Fruit fly (Drosophila melanogaster): ENCODE results near the gene CG10864.

CG10864 gene

dm6 chr3R:18384972-18385371 is 26.5 kb downstream of the CG10864 start, which contains the start of gene CG14309:
TSS of gene CG14309 (minus strand) at chr3R:18385072.
- TF ChIP-seq CG32006 (GFP tag; optimal IDR thresholded peaks at IDR 0.05) (no peak), Eip75B (GFP tag; optimal IDR thresholded peaks at IDR 0.05) (no peak), pdm3 (GFP tag; optimal IDR thresholded peaks at IDR 0.05) (no peak), svp (GFP tag) (no peak), CG6163 (GFP tag; IDR thresholded peaks at IDR 0.05) (no peak), salr (GFP tag; optimal IDR thresholded peaks at IDR 0.05) (no peak), topi (GFP tag; optimal IDR thresholded peaks at IDR 0.05) (no peak), CG11294 (GFP tag; IDR thresholded peaks at IDR 0.05) (no peak), CG8319 (GFP tag; optimal IDR thresholded peaks at IDR 0.05) (no peak), CG3032 (tag; optimal IDR thresholded peaks at IDR 0.05) (no peak), achi (GFP tag; optimal IDR thresholded peaks at IDR 0.05) (no peak), CG31627 (GFP tag; optimal IDR thresholded peaks at IDR 0.05) (no peak), net (GFP tag; optimal IDR thresholded peaks at IDR 0.05) (no peak), CG6854 (GFP tag; optimal IDR thresholded peaks at IDR 0.05) (no peak), Sox14 (GFP tag; optimal IDR thresholded peaks at IDR 0.05) (no peak), CG4318 (GFP tag; optimal IDR thresholded peaks at IDR 0.05) (no peak), CG7368 (GFP tag; optimal IDR thresholded peaks at IDR 0.05) (no peak), eg (GFP tag; IDR thresholded peaks at IDR 0.05) (no peak), CG1621 (tag; optimal IDR thresholded peaks at IDR 0.05) (no peak), Smox (GFP tag; optimal IDR thresholded peaks at IDR 0.05) (no peak)

- peak; percentile 73 for TF ChIP-seq CG6854 (GFP tag; optimal IDR thresholded peaks at IDR 0.05)
- TF ChIP-seq pdm3 (GFP tag; optimal IDR thresholded peaks at IDR 0.05), result no peak
- TF ChIP-seq CG15336 (GFP tag; IDR thresholded peaks at IDR 0.05), result 0 out of 2 replicates have a peak, but pooled peaks have one; percentile 34
- TF ChIP-seq acj6 (GFP tag; optimal IDR thresholded peaks at IDR 0.05), result no peak
- peak; percentile 13 for TF ChIP-seq achi (GFP tag; optimal IDR thresholded peaks at IDR 0.05)
- peak; percentile 50 for TF ChIP-seq dsx (GFP tag; optimal IDR thresholded peaks at IDR 0.05; ENCODE audit: poor library complexity, severe bottlenecking)
- TF ChIP-seq Sox14 (GFP tag; optimal IDR thresholded peaks at IDR 0.05), result peak; percentile 12
- TF ChIP-seq Hr39 (GFP tag; optimal IDR thresholded peaks at IDR 0.05), result no peak
- TF ChIP-seq CG6163 (GFP tag; IDR thresholded peaks at IDR 0.05), result peak; percentile 25; the same call in 2 of the 3 replicates
- TF ChIP-seq CG3032 (tag; optimal IDR thresholded peaks at IDR 0.05), result peak; percentile 18
- peak; percentile 44 for TF ChIP-seq Ets96B (tag; optimal IDR thresholded peaks at IDR 0.05)
- TF ChIP-seq CG31627 (GFP tag; optimal IDR thresholded peaks at IDR 0.05), result no peak
- peak; percentile 50 for TF ChIP-seq CG16779 (tag; optimal IDR thresholded peaks at IDR 0.05)
- TF ChIP-seq salr (GFP tag; optimal IDR thresholded peaks at IDR 0.05), result peak in 1 of 2 experiments; percentile 12
- TF ChIP-seq CG1621 (tag; optimal IDR thresholded peaks at IDR 0.05), result peak; percentile 93
- TF ChIP-seq CG8119 (GFP tag; IDR thresholded peaks at IDR 0.05), result peak; percentile 48; the same call in 2 of the 3 replicates
- TF ChIP-seq Smox (GFP tag; optimal IDR thresholded peaks at IDR 0.05), result no peak
- TF ChIP-seq CG3919 (GFP tag; optimal IDR thresholded peaks at IDR 0.05), result peak; percentile 47
- peak; percentile 22 for TF ChIP-seq CG10669 (GFP tag; optimal IDR thresholded peaks at IDR 0.05)
- TF ChIP-seq CG10631 (GFP tag; optimal IDR thresholded peaks at IDR 0.05), result no peak
- peak; percentile 63 for TF ChIP-seq Lpt (GFP tag; optimal IDR thresholded peaks at IDR 0.05)
- peak; percentile 26 for TF ChIP-seq Sox102F (GFP tag; optimal IDR thresholded peaks at IDR 0.05)
- peak; percentile 63 for TF ChIP-seq spab (GFP tag; optimal IDR thresholded peaks at IDR 0.05)
- TF ChIP-seq Met (GFP tag; optimal IDR thresholded peaks at IDR 0.05), result peak; percentile 10
- no peak for TF ChIP-seq CG11902 (GFP tag; optimal IDR thresholded peaks at IDR 0.05)
- TF ChIP-seq CG9139 (GFP tag; optimal IDR thresholded peaks at IDR 0.05), result peak; percentile 78
- TF ChIP-seq ss (GFP tag; optimal IDR thresholded peaks at IDR 0.05), result peak; percentile 84 to 89
- TF ChIP-seq svp (GFP tag), result no peak
- no peak for TF ChIP-seq Eip93F (GFP tag; optimal IDR thresholded peaks at IDR 0.05)
- peak; percentile 48 for TF ChIP-seq net (GFP tag; optimal IDR thresholded peaks at IDR 0.05)
- TF ChIP-seq dac (GFP tag; optimal IDR thresholded peaks at IDR 0.05), result no peak
- TF ChIP-seq CG6808 (GFP tag; optimal IDR thresholded peaks at IDR 0.05), result peak; percentile 76
- TF ChIP-seq Eip75B (GFP tag; optimal IDR thresholded peaks at IDR 0.05), result peak; percentile 52
- TF ChIP-seq eg (GFP tag; IDR thresholded peaks at IDR 0.05), result peak; percentile 24; the same call in 1 of the 3 replicates
Measured at dm6 chr3R:18381014-18381512, 30.4 kb downstream of the CG10864 start, which contains the start of gene CG7675. TSS of gene CG7675 (minus strand) at chr3R:18381178.
